Fruit fly (Drosophila melanogaster): ENCODE measurements around the gene CG12991.

CG12991 gene

DNA sequence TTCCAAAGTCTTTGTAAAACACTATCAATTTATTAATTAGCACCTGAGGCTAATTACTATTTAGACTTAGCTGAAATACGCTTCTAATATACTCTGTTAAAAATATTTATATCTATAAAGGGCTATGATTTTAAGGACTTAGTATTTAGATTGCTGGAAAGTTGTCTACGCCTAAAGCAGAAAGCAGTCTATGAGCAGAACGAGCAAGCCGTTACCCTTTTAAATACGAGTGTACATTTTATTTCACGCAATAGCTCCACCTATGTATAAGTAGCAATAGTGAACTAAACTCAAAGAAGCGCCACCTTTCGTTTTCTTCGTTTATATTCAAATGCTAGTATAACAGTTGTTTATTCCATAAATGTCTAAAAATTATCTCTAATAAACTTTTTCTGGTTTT, 47.5 kb upstream of the CG12991 start:
- peak; percentile 70 for TF ChIP-seq brk (GFP tag; optimal IDR thresholded peaks at IDR 0.05)
- TF ChIP-seq sage (GFP tag; optimal IDR thresholded peaks at IDR 0.05), result no peak
- TF ChIP-seq Myc (optimal IDR thresholded peaks at IDR 0.05), result peak; percentile 88

DNA sequence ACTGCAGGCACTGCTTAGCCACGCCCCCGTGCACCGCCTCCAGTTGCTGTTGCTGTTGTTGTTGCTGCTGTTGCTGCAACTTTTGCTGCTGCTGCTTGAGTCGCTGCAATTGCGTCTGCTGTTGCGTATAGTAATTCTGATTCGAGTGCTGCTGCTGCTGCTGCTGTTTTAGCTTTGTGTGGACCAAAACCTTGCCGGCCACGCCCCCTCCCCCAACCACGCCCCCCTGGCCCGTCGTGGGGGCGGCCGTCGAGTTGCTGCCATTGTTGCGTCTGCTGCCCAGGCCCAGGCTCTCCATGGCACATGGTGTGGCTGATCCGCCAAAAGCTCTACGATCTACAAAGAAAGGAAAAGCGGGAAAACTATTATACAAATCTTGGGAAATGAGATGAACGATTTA, 45.3 kb upstream of the CG12991 start:
- peak; percentile 99 for TF ChIP-seq Dfd (GFP tag; optimal IDR thresholded peaks at IDR 0.05)
- no peak for TF ChIP-seq Jra (GFP tag; optimal IDR thresholded peaks at IDR 0.05)

DNA sequence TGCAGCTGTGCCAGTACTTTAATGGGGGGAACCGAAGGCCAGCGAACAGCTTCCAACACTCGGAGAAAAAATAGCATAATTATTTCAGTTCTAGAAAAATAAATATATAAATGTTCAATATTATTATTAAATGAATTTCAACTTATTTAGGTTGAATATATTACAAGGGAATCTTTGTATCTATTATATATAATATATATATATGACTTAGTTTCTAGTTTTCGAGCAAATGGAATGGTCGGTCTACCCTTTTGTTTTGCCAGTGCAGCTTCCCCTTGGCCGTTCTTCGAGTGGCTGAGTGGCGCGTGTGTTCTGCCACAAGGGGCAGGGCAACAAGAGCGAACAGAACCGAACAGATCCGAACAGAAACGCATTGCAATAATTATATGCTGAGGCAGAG, 42.4 kb upstream of the CG12991 start:
- TF ChIP-seq dsf (GFP tag; optimal IDR thresholded peaks at IDR 0.05; ENCODE audit: borderline replicate concordance) (no peak), psq (GFP tag; optimal IDR thresholded peaks at IDR 0.05) (peak; percentile 17), foxo (GFP tag; optimal IDR thresholded peaks at IDR 0.05) (peak in 1 of 2 experiments; percentile 31), OdsH (GFP tag; optimal IDR thresholded peaks at IDR 0.05) (peak; percentile 4), pan (optimal IDR thresholded peaks at IDR 0.05) (no peak), Sp1 (GFP tag; optimal IDR thresholded peaks at IDR 0.05) (peak; percentile 53), Dfd (GFP tag; optimal IDR thresholded peaks at IDR 0.05) (no peak), GATAd (GFP tag; optimal IDR thresholded peaks at IDR 0.05) (no peak), N (GFP tag; optimal IDR thresholded peaks at IDR 0.05) (no peak), HLH106 (tag; optimal IDR thresholded peaks at IDR 0.05) (peak; percentile 43), rgr (GFP tag; optimal IDR thresholded peaks at IDR 0.05) (peak; percentile 1)

DNA sequence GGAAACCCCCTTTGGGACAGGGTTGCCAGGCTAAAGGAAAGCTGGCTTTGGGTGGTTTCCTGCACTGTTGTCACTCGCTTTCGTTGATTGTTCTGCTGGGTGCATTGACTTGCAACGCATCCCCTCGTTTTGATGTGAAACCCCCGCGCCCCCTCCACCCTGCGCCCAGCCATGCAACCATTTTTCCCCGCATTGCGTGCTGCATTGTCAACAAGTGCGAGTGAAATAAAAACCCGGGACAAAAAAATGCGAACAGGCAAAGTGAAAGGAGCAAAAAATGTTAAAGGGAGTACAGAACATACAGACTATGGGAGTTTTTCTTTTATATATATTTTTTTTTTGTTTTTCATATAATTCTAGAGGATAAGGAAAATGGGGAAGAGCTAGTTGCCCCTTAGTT, 41.3 kb upstream of the CG12991 start:
- no peak for TF ChIP-seq Hnf4 (GFP tag; optimal IDR thresholded peaks at IDR 0.05)
- no peak for TF ChIP-seq N (GFP tag; optimal IDR thresholded peaks at IDR 0.05)
- no peak for TF ChIP-seq Vsx2 (GFP tag; optimal IDR thresholded peaks at IDR 0.05; ENCODE audit: partially characterized antibody)
- TF ChIP-seq dl (GFP tag; optimal IDR thresholded peaks at IDR 0.05; ENCODE audit: insufficient read depth in 1 of 2, partially characterized antibody in 2 of 2), result no peak
- TF ChIP-seq dmrt93B (GFP tag; optimal IDR thresholded peaks at IDR 0.05), result no peak
- no peak for TF ChIP-seq Mio (GFP tag; optimal IDR thresholded peaks at IDR 0.05)
- no peak for TF ChIP-seq GATAd (GFP tag; optimal IDR thresholded peaks at IDR 0.05)
- no peak for TF ChIP-seq woc (GFP tag; optimal IDR thresholded peaks at IDR 0.05)
- TF ChIP-seq HLH106 (tag; optimal IDR thresholded peaks at IDR 0.05), result no peak
- no peak for TF ChIP-seq Hr83 (GFP tag; optimal IDR thresholded peaks at IDR 0.05; ENCODE audit: poor library complexity, severe bottlenecking)
- no peak for TF ChIP-seq CrebA (GFP tag; optimal IDR thresholded peaks at IDR 0.05; ENCODE audit: borderline replicate concordance)

DNA sequence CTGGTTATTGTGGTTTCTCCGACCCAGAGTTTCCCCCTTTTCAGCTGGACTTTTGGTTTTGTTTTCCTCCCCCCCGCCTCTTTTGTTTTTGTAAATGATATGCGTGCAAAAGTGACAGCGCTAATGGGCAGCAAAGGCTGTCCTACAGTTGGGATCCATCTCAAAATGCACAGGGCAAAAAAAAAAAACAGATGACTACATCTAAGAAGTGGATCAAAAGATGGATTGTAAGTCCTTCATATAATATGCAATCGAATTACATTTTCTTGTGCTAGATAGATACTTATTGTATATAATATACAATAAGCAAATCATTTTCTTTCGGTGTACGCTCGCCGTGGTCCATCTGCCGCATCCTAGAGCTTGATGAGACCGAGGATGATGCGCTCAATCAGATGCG, 36.9 kb upstream of the CG12991 start:
- TF ChIP-seq foxo (GFP tag; optimal IDR thresholded peaks at IDR 0.05), result no peak
- TF ChIP-seq Mio (GFP tag; optimal IDR thresholded peaks at IDR 0.05), result no peak
- TF ChIP-seq Hr78 (GFP tag; optimal IDR thresholded peaks at IDR 0.05), result no peak
- TF ChIP-seq ey (GFP tag; optimal IDR thresholded peaks at IDR 0.05), result no peak
- no peak for TF ChIP-seq N (GFP tag; optimal IDR thresholded peaks at IDR 0.05)
- no peak for TF ChIP-seq sv (GFP tag; optimal IDR thresholded peaks at IDR 0.05)
- no peak for TF ChIP-seq Dfd (GFP tag; optimal IDR thresholded peaks at IDR 0.05)

DNA sequence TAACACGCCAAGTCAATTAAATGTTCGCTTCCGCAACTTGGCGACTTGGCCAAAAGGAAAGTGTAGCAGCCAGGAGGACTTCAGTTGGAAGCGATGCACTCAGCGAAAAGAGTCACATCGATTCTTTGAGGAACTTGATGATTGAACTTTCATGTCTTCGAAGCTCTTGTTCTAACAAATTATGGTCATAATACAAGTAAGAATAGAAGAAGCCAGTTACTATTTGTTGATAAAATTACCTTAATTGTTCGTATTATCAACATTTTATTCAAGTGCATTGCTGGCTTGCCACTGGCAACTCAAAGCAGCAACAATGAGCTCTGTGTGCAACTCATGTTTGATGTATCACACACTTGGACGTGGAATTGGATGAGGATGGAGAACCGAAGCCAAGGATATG, 36.3 kb upstream of the CG12991 start:
- TF ChIP-seq psq (GFP tag; optimal IDR thresholded peaks at IDR 0.05) (peak; percentile 34), Dif (GFP tag; optimal IDR thresholded peaks at IDR 0.05; ENCODE audit: partially characterized antibody) (no peak), OdsH (GFP tag; optimal IDR thresholded peaks at IDR 0.05) (peak; percentile 17), lola (GFP tag; optimal IDR thresholded peaks at IDR 0.05) (no peak), CrebA (GFP tag; optimal IDR thresholded peaks at IDR 0.05; ENCODE audit: borderline replicate concordance) (no peak), rgr (GFP tag; optimal IDR thresholded peaks at IDR 0.05) (peak; percentile 36), sv (GFP tag; optimal IDR thresholded peaks at IDR 0.05) (no peak), GATAd (GFP tag; optimal IDR thresholded peaks at IDR 0.05) (no peak), Vsx2 (GFP tag; optimal IDR thresholded peaks at IDR 0.05; ENCODE audit: partially characterized antibody) (no peak), Hr78 (GFP tag; optimal IDR thresholded peaks at IDR 0.05) (no peak), Myc (optimal IDR thresholded peaks at IDR 0.05) (no peak), CG32264 (GFP tag; optimal IDR thresholded peaks at IDR 0.05) (no peak), foxo (GFP tag; optimal IDR thresholded peaks at IDR 0.05) (peak in 1 of 2 experiments; percentile 46), dsf (GFP tag; optimal IDR thresholded peaks at IDR 0.05; ENCODE audit: borderline replicate concordance) (no peak), N (GFP tag; optimal IDR thresholded peaks at IDR 0.05) (no peak), usp (GFP tag; optimal IDR thresholded peaks at IDR 0.05) (no peak), br (GFP tag; optimal IDR thresholded peaks at IDR 0.05) (peak; percentile 64), sage (GFP tag; optimal IDR thresholded peaks at IDR 0.05) (no peak), fru (GFP tag; optimal IDR thresholded peaks at IDR 0.05) (peak; percentile 67), Jra (GFP tag; optimal IDR thresholded peaks at IDR 0.05) (no peak), dmrt93B (GFP tag; optimal IDR thresholded peaks at IDR 0.05) (peak; percentile 36), Rel (GFP tag; optimal IDR thresholded peaks at IDR 0.05) (no peak), Rel (tag; optimal IDR thresholded peaks at IDR 0.05) (no peak), tai (GFP tag; optimal IDR thresholded peaks at IDR 0.05) (no peak), Abd-B (GFP tag; optimal IDR thresholded peaks at IDR 0.05) (no peak), Hnf4 (GFP tag; optimal IDR thresholded peaks at IDR 0.05) (peak; percentile 56), Mio (GFP tag; optimal IDR thresholded peaks at IDR 0.05) (no peak), Dfd (GFP tag; optimal IDR thresholded peaks at IDR 0.05) (no peak), jim (GFP tag; optimal IDR thresholded peaks at IDR 0.05) (no peak), h (GFP tag; optimal IDR thresholded peaks at IDR 0.05) (peak; percentile 63), CG9705 (GFP tag; optimal IDR thresholded peaks at IDR 0.05) (no peak)

Data from whole organism, wandering third instar larva.